Worm (Caenorhabditis elegans) whole organism, L1 larva: Measurements from ENCODE around the gene ZK381.8.

Experiments used
- C04F5.9 ChIP-seq: sonication (generic microtip); optimal IDR thresholded peaks from 2 replicates; lab custom pipeline; 2016; ENCODE audit warnings: missing genetic modification characterization, missing compliant biosample characterization
- Y116A8C.19 ChIP-seq: sonication (generic microtip); optimal IDR thresholded peaks from 2 replicates; lab custom pipeline; 2016; ENCODE audit warnings: missing compliant biosample characterization, missing genetic modification characterization, borderline replicate concordance
- aha-1 ChIP-seq: fragments of 150-350 bp; optimal IDR thresholded peaks from 2 replicates; lab custom pipeline; 2014; ENCODE audit warnings: missing biosample characterization, missing genetic modification characterization
- aly-2 ChIP-seq: fragments of 150-350 bp; optimal IDR thresholded peaks from 2 replicates; lab custom pipeline; 2014; ENCODE audit warnings: missing biosample characterization, missing genetic modification characterization
- ama-1 ChIP-seq: fragments of 150-350 bp; optimal IDR thresholded peaks from 2 replicates; lab custom pipeline; 2014
- blmp-1 ChIP-seq: fragments of 150-350 bp; optimal IDR thresholded peaks from 2 replicates; lab custom pipeline; 2014; ENCODE audit warnings: missing biosample characterization, missing genetic modification characterization
- ceh-63 ChIP-seq: fragments of 200-800 bp; sonication (Bioruptor generic); optimal IDR thresholded peaks from 2 replicates; lab custom pipeline; 2018; ENCODE audit warnings: mild to moderate bottlenecking, missing genetic modification characterization, missing compliant biosample characterization
- ceh-8 ChIP-seq: fragments of 200-800 bp; sonication (Bioruptor generic); optimal IDR thresholded peaks from 2 replicates; lab custom pipeline; 2018; ENCODE audit warnings: mild to moderate bottlenecking, missing genetic modification characterization, moderate library complexity, missing compliant biosample characterization
- efl-1 ChIP-seq, 4 experiments: fragments of 150-350 bp; optimal IDR thresholded peaks in 3 of 4; peaks in 1 of 4; 1 replicate in 1 of 4; 2 replicates in 3 of 4; lab custom pipeline; 2014; ENCODE audit warnings: missing biosample characterization in 2 of 4, missing genetic modification characterization in 2 of 4, missing genetic modification reagents in 2 of 4
- efl-3 ChIP-seq: fragments of 200-800 bp; sonication (Bioruptor generic); optimal IDR thresholded peaks from 2 replicates; lab custom pipeline; 2018; ENCODE audit warnings: mild to moderate bottlenecking, missing genetic modification characterization, missing compliant biosample characterization
- egl-13 ChIP-seq: sonication (generic microtip); optimal IDR thresholded peaks from 2 replicates; lab custom pipeline; 2016; ENCODE audit warnings: missing genotype, missing genetic modification reagents, missing genetic modification characterization, missing compliant biosample characterization
- egl-27 ChIP-seq, 2 experiments: fragments of 150-350 bp in 1 of 2; sonication (generic microtip); optimal IDR thresholded peaks; 3 replicates each; lab custom pipeline; 2017 to 2018; ENCODE audit warnings: missing biosample characterization in 2 of 2, missing genetic modification characterization in 2 of 2, missing genetic modification reagents in 2 of 2
- elt-3 ChIP-seq, 6 experiments: fragments of 150-350 bp in 1 of 6; sonication (generic microtip); optimal IDR thresholded peaks; 2 replicates each; lab custom pipeline; 2017 to 2018; ENCODE audit warnings: missing biosample characterization in 6 of 6, missing genetic modification characterization in 6 of 6, inconsistent platforms in 1 of 6
- fkh-8 ChIP-seq: sonication (generic microtip); optimal IDR thresholded peaks from 2 replicates; lab custom pipeline; 2016; ENCODE audit warnings: mild to moderate bottlenecking, missing genetic modification characterization, missing compliant biosample characterization
- grh-1 ChIP-seq: fragments of 200-800 bp; sonication (Bioruptor generic); IDR thresholded peaks from 2 replicates; pipeline ENCODE4 v1.3.6; 2022; ENCODE audit warnings: missing genetic modification reagents, missing genetic modification characterization, missing compliant biosample characterization
- hlh-17 ChIP-seq: fragments of 200-800 bp; sonication (Bioruptor generic); optimal IDR thresholded peaks from 2 replicates; lab custom pipeline; 2018; ENCODE audit warnings: missing genetic modification characterization, mild to moderate bottlenecking, missing compliant biosample characterization, moderate library complexity, borderline replicate concordance
- hlh-4 ChIP-seq: sonication (generic microtip); optimal IDR thresholded peaks from 2 replicates; lab custom pipeline; 2016; ENCODE audit warnings: mild to moderate bottlenecking, missing genetic modification characterization, missing compliant biosample characterization
- hpl-2 ChIP-seq: fragments of 150-350 bp; optimal IDR thresholded peaks from 2 replicates; lab custom pipeline; 2014; ENCODE audit warnings: missing biosample characterization, missing genetic modification reagents, missing genetic modification characterization
- irx-1 ChIP-seq: sonication (generic microtip); optimal IDR thresholded peaks from 2 replicates; lab custom pipeline; 2016; ENCODE audit warnings: missing genetic modification characterization, missing compliant biosample characterization
- jun-1 ChIP-seq: fragments of 150-350 bp; optimal IDR thresholded peaks from 2 replicates; lab custom pipeline; 2014; ENCODE audit warnings: missing biosample characterization, missing genetic modification reagents, missing genetic modification characterization
- lin-13 ChIP-seq: fragments of 150-350 bp; optimal IDR thresholded peaks from 2 replicates; lab custom pipeline; 2014; ENCODE audit warnings: missing biosample characterization, missing genetic modification reagents, missing genetic modification characterization
- lin-14 ChIP-seq: fragments of 200-800 bp; sonication (Bioruptor generic); optimal IDR thresholded peaks from 2 replicates; lab custom pipeline; 2018; ENCODE audit warnings: mild to moderate bottlenecking, missing genetic modification characterization, moderate library complexity, missing compliant biosample characterization
- lin-15B ChIP-seq: fragments of 150-350 bp; sonication (generic microtip); optimal IDR thresholded peaks from 3 replicates; lab custom pipeline; 2014; ENCODE audit warnings: missing biosample characterization, missing genetic modification characterization
- lin-39 ChIP-seq: fragments of 150-350 bp; optimal IDR thresholded peaks from 2 replicates; lab custom pipeline; 2014; ENCODE audit warnings: missing biosample characterization, missing genetic modification reagents, missing genetic modification characterization
- lir-3 ChIP-seq: sonication (generic microtip); optimal IDR thresholded peaks from 2 replicates; lab custom pipeline; 2016; ENCODE audit warnings: mild to moderate bottlenecking, missing genetic modification characterization, moderate library complexity, missing compliant biosample characterization; ENCODE audit not compliant: poor library complexity
- lsy-2 ChIP-seq, 2 experiments: fragments of 150-350 bp; optimal IDR thresholded peaks; 2 replicates each; lab custom pipeline; 2014; ENCODE audit warnings: missing biosample characterization in 2 of 2, missing genetic modification characterization in 2 of 2
- mdl-1 ChIP-seq, 2 experiments: fragments of 150-350 bp; optimal IDR thresholded peaks; 2 replicates each; lab custom pipeline; 2014 to 2017; ENCODE audit warnings: missing biosample characterization in 2 of 2, missing genetic modification characterization in 2 of 2, inconsistent platforms in 1 of 2
- mef-2 ChIP-seq: fragments of 150-350 bp; optimal IDR thresholded peaks from 2 replicates; lab custom pipeline; 2014; ENCODE audit warnings: missing biosample characterization, missing genetic modification characterization
- mep-1 ChIP-seq: fragments of 150-350 bp; optimal IDR thresholded peaks from 2 replicates; lab custom pipeline; 2014; ENCODE audit warnings: missing biosample characterization, missing genetic modification characterization
- nhr-11 ChIP-seq: fragments of 150-350 bp; optimal IDR thresholded peaks from 2 replicates; lab custom pipeline; 2014; ENCODE audit warnings: missing biosample characterization, missing genetic modification characterization
- nhr-12 ChIP-seq: sonication (generic microtip); optimal IDR thresholded peaks from 2 replicates; lab custom pipeline; 2017; ENCODE audit warnings: missing biosample characterization, missing genetic modification characterization
- nhr-19 ChIP-seq: fragments of 200-800 bp; sonication (Bioruptor generic); conservative IDR thresholded peaks from 2 replicates; pipeline ENCODE4 v1.3.6; 2022; ENCODE audit warnings: missing genetic modification characterization, missing compliant biosample characterization
- nhr-20 ChIP-seq: sonication (generic microtip); optimal IDR thresholded peaks from 2 replicates; lab custom pipeline; 2016; ENCODE audit warnings: mild to moderate bottlenecking, missing genetic modification characterization, missing compliant biosample characterization
- nhr-237 ChIP-seq: fragments of 150-350 bp; optimal IDR thresholded peaks from 2 replicates; lab custom pipeline; 2014; ENCODE audit warnings: missing biosample characterization, missing genetic modification characterization
- nhr-28 ChIP-seq: fragments of 150-350 bp; optimal IDR thresholded peaks from 2 replicates; lab custom pipeline; 2014; ENCODE audit warnings: missing biosample characterization, missing genetic modification characterization
- nhr-47 ChIP-seq: sonication (generic microtip); optimal IDR thresholded peaks from 2 replicates; lab custom pipeline; 2016; ENCODE audit warnings: mild to moderate bottlenecking, missing genetic modification characterization, moderate library complexity, missing compliant biosample characterization
- nhr-71 ChIP-seq: sonication (generic microtip); optimal IDR thresholded peaks from 2 replicates; lab custom pipeline; 2016; ENCODE audit warnings: mild to moderate bottlenecking, missing genetic modification characterization, moderate library complexity, missing compliant biosample characterization
- nhr-84 ChIP-seq: sonication (generic microtip); optimal IDR thresholded peaks from 2 replicates; lab custom pipeline; 2017; ENCODE audit warnings: missing biosample characterization, missing genetic modification characterization
- nhr-90 ChIP-seq: sonication (generic microtip); optimal IDR thresholded peaks from 2 replicates; lab custom pipeline; 2016; ENCODE audit warnings: mild to moderate bottlenecking, missing genetic modification characterization, missing compliant biosample characterization; ENCODE audit not compliant: poor library complexity
- pag-3 ChIP-seq: sonication (generic microtip); optimal IDR thresholded peaks from 2 replicates; lab custom pipeline; 2017; ENCODE audit warnings: missing genetic modification characterization, mild to moderate bottlenecking, missing compliant biosample characterization, antibody characterized with exemption, borderline replicate concordance; ENCODE audit not compliant: insufficient read depth
- pqm-1 ChIP-seq: sonication (generic microtip); optimal IDR thresholded peaks from 3 replicates; lab custom pipeline; 2017; ENCODE audit warnings: missing biosample characterization, missing genetic modification characterization
- rnt-1 ChIP-seq: sonication (generic microtip); optimal IDR thresholded peaks from 2 replicates; lab custom pipeline; 2016; ENCODE audit warnings: mild to moderate bottlenecking, missing genetic modification characterization, moderate library complexity, missing compliant biosample characterization
- skn-1 ChIP-seq: fragments of 150-350 bp; optimal IDR thresholded peaks from 2 replicates; lab custom pipeline; 2014; ENCODE audit warnings: missing biosample characterization, missing genetic modification characterization
- snu-23 ChIP-seq: sonication (generic microtip); optimal IDR thresholded peaks from 2 replicates; lab custom pipeline; 2016; ENCODE audit warnings: missing genetic modification characterization, missing compliant biosample characterization
- sptf-1 ChIP-seq: fragments of 150-350 bp; optimal IDR thresholded peaks from 2 replicates; lab custom pipeline; 2014; ENCODE audit warnings: missing biosample characterization, missing genetic modification characterization
- tlp-1 ChIP-seq: fragments of 150-350 bp; optimal IDR thresholded peaks from 2 replicates; lab custom pipeline; 2014; ENCODE audit warnings: missing biosample characterization, missing genetic modification characterization
- unc-62 ChIP-seq: fragments of 150-350 bp; optimal IDR thresholded peaks from 2 replicates; lab custom pipeline; 2014; ENCODE audit warnings: missing biosample characterization, missing genetic modification reagents, missing genetic modification characterization
- unc-86 ChIP-seq: sonication (generic microtip); optimal IDR thresholded peaks from 2 replicates; lab custom pipeline; 2016; ENCODE audit warnings: missing genetic modification characterization, missing compliant biosample characterization
- vab-15 ChIP-seq: sonication (generic microtip); optimal IDR thresholded peaks from 2 replicates; lab custom pipeline; 2017; ENCODE audit warnings: missing genotype, mild to moderate bottlenecking, missing genetic modification characterization, missing compliant biosample characterization
- xbp-1 ChIP-seq: sonication (generic microtip); optimal IDR thresholded peaks from 2 replicates; lab custom pipeline; 2016; ENCODE audit warnings: missing genetic modification characterization, missing compliant biosample characterization
- zip-4 ChIP-seq: fragments of 200-800 bp; sonication (Bioruptor generic); optimal IDR thresholded peaks from 2 replicates; lab custom pipeline; 2018; ENCODE audit warnings: mild to moderate bottlenecking, missing genetic modification characterization, moderate library complexity, missing compliant biosample characterization
- ztf-11 ChIP-seq, 2 experiments: sonication (generic microtip); optimal IDR thresholded peaks; 2 replicates each; lab custom pipeline; 2016 to 2017; ENCODE audit warnings: missing genetic modification characterization in 2 of 2, missing biosample characterization in 1 of 2, missing compliant biosample characterization in 1 of 2

The ZK381.8 gene

DNA sequence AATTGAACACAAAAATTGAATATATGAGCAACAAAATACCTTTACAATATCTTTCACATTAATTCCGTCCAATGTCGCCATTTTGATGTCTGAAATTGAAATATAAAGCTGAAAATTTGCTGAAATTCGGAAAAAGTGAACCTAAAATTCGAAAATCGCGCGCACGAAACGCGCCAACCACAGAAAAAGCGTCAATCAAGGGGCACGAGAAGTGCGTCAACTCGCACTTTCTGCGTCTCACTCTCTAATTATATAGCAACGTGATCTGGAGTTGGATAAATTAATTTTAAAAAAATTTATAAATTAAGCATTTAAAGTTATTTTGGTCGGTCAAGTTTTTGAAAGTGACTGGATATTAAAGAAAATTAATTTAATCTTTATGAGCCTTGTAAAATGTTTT lies 50.9 kb downstream of the ZK381.8 start, which contains the start of gene ruvb-2 (continued):
- TF ChIP-seq unc-86 (tag; lab: Kevin White, UChicago) (peak; percentile 84), mdl-1 (tag; optimal IDR thresholded peaks at IDR 0.05; lab: Kevin White, UChicago) (peak in 1 of 2 experiments; percentile 90), hlh-4 (no peak), nhr-19 (GFP tag; lab: Robert Waterston, UW) (peak; percentile 89), nhr-237 (tag; lab: Kevin White, UChicago) (peak; percentile 48), nhr-90 (tag; lab: Kevin White, UChicago) (peak; percentile 89), Y116A8C.19 (tag; lab: Kevin White, UChicago) (no peak), lin-14 (GFP tag; lab: Kevin White, UChicago) (peak; percentile 93), ceh-63 (GFP tag; lab: Kevin White, UChicago) (no peak), efl-1 (optimal IDR thresholded peaks at IDR 0.05; lab: Kevin White, UChicago) (peak; percentile 88 to 91), efl-1 (GFP tag; optimal IDR thresholded peaks at IDR 0.05 in 1 of 2; lab: Kevin White, UChicago) (peak; percentile 92 to 99), blmp-1 (peak; percentile 90), nhr-11 (tag; lab: Kevin White, UChicago) (peak; percentile 68), pqm-1 (tag; lab: Kevin White, UChicago) (no peak), jun-1 (tag; lab: Kevin White, UChicago) (peak; percentile 77), nhr-84 (no peak), ama-1 (peak; percentile 14), nhr-20 (tag; lab: Kevin White, UChicago) (peak; percentile 88), aha-1 (tag; lab: Kevin White, UChicago) (peak; percentile 4), lin-39 (tag; lab: Kevin White, UChicago) (peak; percentile 93), ztf-11 (tag; optimal IDR thresholded peaks at IDR 0.05; lab: Kevin White, UChicago) (peak in 1 of 2 experiments; percentile 62), skn-1 (peak; percentile 93), pag-3 (tag; lab: Kevin White, UChicago) (no peak), grh-1 (peak; percentile 82), nhr-47 (peak; percentile 93), aly-2 (tag; lab: Kevin White, UChicago) (peak; percentile 59), zip-4 (GFP tag; lab: Kevin White, UChicago) (peak; percentile 64), snu-23 (GFP tag; lab: Kevin White, UChicago) (peak; percentile 93), nhr-71 (tag; lab: Kevin White, UChicago) (peak; percentile 94), nhr-12 (tag; lab: Kevin White, UChicago) (no peak), ceh-8 (GFP tag; lab: Kevin White, UChicago) (peak; percentile 81), irx-1 (peak; percentile 84), unc-62 (no peak), xbp-1 (tag; lab: Kevin White, UChicago) (peak; percentile 89), egl-27 (tag; optimal IDR thresholded peaks at IDR 0.05; lab: Kevin White, UChicago) (no peak), nhr-28 (tag; lab: Kevin White, UChicago) (no peak), lin-13 (GFP tag; lab: Kevin White, UChicago) (peak; percentile 87), elt-3 (tag; optimal IDR thresholded peaks at IDR 0.05; lab: Kevin White, UChicago) (peak in 1 of 6 experiments; percentile 85), lsy-2 (tag; optimal IDR thresholded peaks at IDR 0.05; lab: Kevin White, UChicago) (peak; percentile 92 to 94), C04F5.9 (tag; lab: Kevin White, UChicago) (peak; percentile 55), lin-15B (peak; percentile 91), sptf-1 (tag; lab: Kevin White, UChicago) (no peak), egl-13 (tag; lab: Kevin White, UChicago) (peak; percentile 80), lir-3 (peak; percentile 61), hlh-17 (GFP tag; lab: Kevin White, UChicago) (no peak), tlp-1 (tag; lab: Kevin White, UChicago) (no peak), hpl-2 (peak; percentile 42), efl-3 (GFP tag; lab: Kevin White, UChicago) (no peak), vab-15 (tag; lab: Kevin White, UChicago) (no peak), fkh-8 (tag; lab: Kevin White, UChicago) (peak; percentile 88), rnt-1 (tag; lab: Kevin White, UChicago) (peak; percentile 92), mep-1 (tag; lab: Kevin White, UChicago) (peak; percentile 98), mef-2 (tag; lab: Kevin White, UChicago) (peak; percentile 37)
